Worm (Caenorhabditis elegans) whole organism, mixed stage, embryonic: ENCODE results near the gene H03G16.6.

Experiments
- ceh-39 ChIP-seq: fragments of 150-350 bp; optimal IDR thresholded peaks from 2 replicates; lab custom pipeline; 2014; ENCODE audit warnings: missing biosample characterization, missing genetic modification characterization
- ceh-83 ChIP-seq: fragments of 200-800 bp; sonication (Bioruptor generic); optimal IDR thresholded peaks from 2 replicates; lab custom pipeline; 2018; ENCODE audit warnings: mild to moderate bottlenecking, missing genetic modification characterization, missing compliant biosample characterization
- ces-1 ChIP-seq: fragments of 150-350 bp; optimal IDR thresholded peaks from 2 replicates; lab custom pipeline; 2014; ENCODE audit warnings: missing biosample characterization, missing genetic modification reagents, missing genetic modification characterization
- flh-1 ChIP-seq: fragments of 200-800 bp; sonication (Bioruptor generic); optimal IDR thresholded peaks from 2 replicates; lab custom pipeline; 2018; ENCODE audit warnings: mild to moderate bottlenecking, missing genetic modification characterization, moderate library complexity, missing compliant biosample characterization
- mab-5 ChIP-seq: fragments of 150-350 bp; optimal IDR thresholded peaks from 2 replicates; lab custom pipeline; 2014; ENCODE audit warnings: missing biosample characterization, missing genetic modification characterization
- nhr-12 ChIP-seq: fragments of 150-350 bp; optimal IDR thresholded peaks from 2 replicates; lab custom pipeline; 2014; ENCODE audit warnings: missing biosample characterization, missing genetic modification characterization
- nhr-28 ChIP-seq: fragments of 150-350 bp; optimal IDR thresholded peaks from 2 replicates; lab custom pipeline; 2014; ENCODE audit warnings: missing biosample characterization, missing genetic modification characterization
- pha-4 ChIP-seq: fragments of 150-350 bp; optimal IDR thresholded peaks from 2 replicates; lab custom pipeline; 2018; ENCODE audit warnings: missing biosample characterization, missing genetic modification reagents, missing genetic modification characterization
- sem-2 ChIP-seq: fragments of 200-800 bp; sonication (Bioruptor generic); optimal IDR thresholded peaks from 2 replicates; lab custom pipeline; 2018; ENCODE audit warnings: mild to moderate bottlenecking, missing genetic modification characterization, missing compliant biosample characterization
- snpc-4 ChIP-seq: fragments of 150-350 bp; optimal IDR thresholded peaks from 2 replicates; lab custom pipeline; 2014; ENCODE audit warnings: missing biosample characterization, missing genetic modification characterization
- unc-39 ChIP-seq: fragments of 150-350 bp; optimal IDR thresholded peaks from 2 replicates; lab custom pipeline; 2014; ENCODE audit warnings: missing biosample characterization, missing genetic modification characterization
- unc-62 ChIP-seq: fragments of 150-350 bp; optimal IDR thresholded peaks from 2 replicates; lab custom pipeline; 2014; ENCODE audit warnings: missing biosample characterization, missing genetic modification reagents, missing genetic modification characterization
- ztf-11 ChIP-seq: fragments of 150-350 bp; optimal IDR thresholded peaks from 2 replicates; lab custom pipeline; 2014; ENCODE audit warnings: missing biosample characterization, missing genetic modification characterization

DNA sequence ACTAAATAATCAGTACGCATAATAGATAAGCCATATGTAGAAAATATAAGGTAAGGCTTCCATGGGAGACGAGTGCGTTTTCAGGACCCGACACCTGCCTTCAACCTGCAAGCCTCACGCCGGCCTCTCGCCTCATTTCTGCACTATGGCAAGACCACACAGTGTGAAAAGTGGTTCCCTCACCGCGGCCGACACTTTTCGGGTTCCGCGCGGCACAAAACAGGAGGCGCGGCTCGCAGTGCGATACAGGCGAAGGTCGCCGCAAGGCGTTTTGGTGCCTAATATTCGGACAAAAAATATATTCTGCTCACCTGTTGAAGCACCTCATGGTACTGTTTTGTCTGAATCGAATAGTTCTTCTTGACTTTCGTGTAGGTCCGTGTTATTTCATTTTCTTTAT lies 17.7 kb downstream of the H03G16.6 start:
- TF ChIP-seq nhr-12 (tag; lab: Kevin White, UChicago) = no peak
- TF ChIP-seq unc-39 (tag; lab: Kevin White, UChicago) = no peak
- no peak for TF ChIP-seq ceh-39 (tag; lab: Kevin White, UChicago)
- no peak for TF ChIP-seq flh-1 (GFP tag; lab: Kevin White, UChicago)
- TF ChIP-seq ces-1 (GFP tag; lab: Kevin White, UChicago) = no peak
- TF ChIP-seq unc-62 (GFP tag; lab: Kevin White, UChicago) = no peak
- no peak for TF ChIP-seq sem-2 (GFP tag; lab: Kevin White, UChicago)
- no peak for TF ChIP-seq ceh-83 (GFP tag; lab: Kevin White, UChicago)
- TF ChIP-seq ztf-11 (tag; lab: Kevin White, UChicago) = no peak
- no peak for TF ChIP-seq pha-4 (tag; lab: Kevin White, UChicago)
- no peak for TF ChIP-seq nhr-28
- TF ChIP-seq mab-5 (tag; lab: Kevin White, UChicago) = no peak
- no peak for TF ChIP-seq snpc-4 (tag; lab: Kevin White, UChicago)
